Worm (Caenorhabditis elegans) whole organism, L1 larva: ENCODE measurements around the gene Y49F6B.19.
"Not testable (repeated sequence)": the region's sequence is repeated elsewhere in the genome, so short reads cannot be mapped to it uniquely, and the experiment has no call there.

Experiments
- nhr-11 ChIP-seq: fragments of 150-350 bp; optimal IDR thresholded peaks from 2 replicates; lab custom pipeline; 2014; ENCODE audit warnings: missing biosample characterization, missing genetic modification characterization
- sptf-1 ChIP-seq: fragments of 150-350 bp; optimal IDR thresholded peaks from 2 replicates; lab custom pipeline; 2014; ENCODE audit warnings: missing biosample characterization, missing genetic modification characterization

ce11 chrII:3464580-3464979 lies 47.6 kb downstream of the Y49F6B.19 start, which contains the start of gene C16C8.10:
- TF ChIP-seq sptf-1, nhr-11 (tag; lab: Kevin White, UChicago): not testable (repeated sequence)
